Fruit fly (Drosophila melanogaster) whole organism, embryonic: ENCODE measurements around the gene Oatp33Eb.

Experiments
- Antp ChIP-seq: fragments of 200-800 bp; sonication (Bioruptor generic); optimal IDR thresholded peaks from 3 replicates; lab custom pipeline; 2016; ENCODE audit warnings: missing biosample characterization, missing genetic modification characterization
- BEAF-32 ChIP-seq: fragments of 200-800 bp; sonication (Bioruptor generic); optimal IDR thresholded peaks from 3 replicates; lab custom pipeline; 2017; ENCODE audit warnings: missing biosample characterization, missing genetic modification characterization, mild to moderate bottlenecking, moderate library complexity, missing genetic modification reagents
- Bgb ChIP-seq: fragments of 200-800 bp; sonication (Bioruptor generic); IDR thresholded peaks from 2 replicates; pipeline ENCODE4 v1.3.6; 2022; ENCODE audit warnings: missing biosample characterization, missing genetic modification characterization; ENCODE audit not compliant: partially characterized antibody
- CG11085 ChIP-seq: fragments of 200-800 bp; sonication (Bioruptor generic); IDR thresholded peaks from 2 replicates; pipeline ENCODE4 v1.3.6; 2022; ENCODE audit warnings: missing biosample characterization, missing genetic modification characterization
- CG12219 ChIP-seq: fragments of 200-800 bp; sonication (Bioruptor generic); optimal IDR thresholded peaks from 3 replicates; lab custom pipeline; 2018; ENCODE audit warnings: missing biosample characterization, mild to moderate bottlenecking, missing genetic modification characterization
- CG12744 ChIP-seq: fragments of 200-800 bp; sonication (Bioruptor generic); optimal IDR thresholded peaks from 2 replicates; lab custom pipeline; 2016; ENCODE audit warnings: missing biosample characterization, missing genetic modification characterization
- CG13287 ChIP-seq: fragments of 200-800 bp; sonication (Bioruptor generic); IDR thresholded peaks from 2 replicates; pipeline ENCODE4 v1.3.6; 2022; ENCODE audit warnings: missing biosample characterization, missing genetic modification characterization; ENCODE audit not compliant: partially characterized antibody
- CG13424 ChIP-seq: fragments of 200-800 bp; sonication (Bioruptor generic); optimal IDR thresholded peaks from 2 replicates; lab custom pipeline; 2019; ENCODE audit warnings: missing biosample characterization, mild to moderate bottlenecking, missing genetic modification characterization, moderate library complexity
- CG1529 ChIP-seq: fragments of 200-800 bp; sonication (Bioruptor generic); optimal IDR thresholded peaks from 3 replicates; lab custom pipeline; 2018; ENCODE audit warnings: missing biosample characterization, missing genetic modification characterization
- CG15601 ChIP-seq: fragments of 200-800 bp; sonication (Bioruptor generic); optimal IDR thresholded peaks from 3 replicates; lab custom pipeline; 2019; ENCODE audit warnings: missing biosample characterization, mild to moderate bottlenecking, missing genetic modification characterization, moderate library complexity
- CG30020 ChIP-seq: fragments of 200-800 bp; optimal IDR thresholded peaks from 2 replicates; lab custom pipeline; 2019; ENCODE audit warnings: missing biosample characterization, mild to moderate bottlenecking, missing genetic modification characterization, moderate library complexity
- CG3163 ChIP-seq: fragments of 200-800 bp; sonication (Bioruptor generic); optimal IDR thresholded peaks from 3 replicates; lab custom pipeline; 2016; ENCODE audit warnings: missing biosample characterization, missing genetic modification characterization
- CG33557 ChIP-seq: fragments of 200-800 bp; sonication (Bioruptor generic); optimal IDR thresholded peaks from 2 replicates; lab custom pipeline; 2019; ENCODE audit warnings: missing biosample characterization, mild to moderate bottlenecking, missing genetic modification characterization, moderate library complexity
- CG34224 ChIP-seq: fragments of 200-800 bp; sonication (Bioruptor generic); IDR thresholded peaks from 3 replicates; pipeline ENCODE4 v1.3.6; 2022; ENCODE audit warnings: missing biosample characterization, missing genetic modification characterization; ENCODE audit not compliant: partially characterized antibody
- CG4424 ChIP-seq: fragments of 200-800 bp; sonication (Bioruptor generic); optimal IDR thresholded peaks from 3 replicates; lab custom pipeline; 2016; ENCODE audit warnings: missing biosample characterization, missing genetic modification characterization
- CG5245 ChIP-seq: fragments of 200-800 bp; sonication (Bioruptor generic); optimal IDR thresholded peaks from 3 replicates; lab custom pipeline; 2016; ENCODE audit warnings: missing biosample characterization, missing genetic modification characterization
- CG6272 ChIP-seq: fragments of 200-800 bp; sonication (Bioruptor generic); IDR thresholded peaks from 2 replicates; pipeline ENCODE4 v1.3.6; 2022; ENCODE audit warnings: missing biosample characterization, missing genetic modification characterization
- CG6683 ChIP-seq: fragments of 200-800 bp; sonication (Bioruptor generic); optimal IDR thresholded peaks from 2 replicates; lab custom pipeline; 2017; ENCODE audit warnings: missing biosample characterization, mild to moderate bottlenecking, missing genetic modification characterization, missing genetic modification reagents
- CG6791 ChIP-seq: fragments of 200-800 bp; sonication (Bioruptor generic); IDR thresholded peaks from 3 replicates; pipeline ENCODE4 v1.3.6; 2022; ENCODE audit warnings: missing biosample characterization, missing genetic modification characterization; ENCODE audit not compliant: partially characterized antibody
- CG7963 ChIP-seq: fragments of 200-800 bp; sonication (Bioruptor generic); IDR thresholded peaks from 3 replicates; pipeline ENCODE4 v1.3.6; 2022; ENCODE audit warnings: missing biosample characterization, missing genetic modification characterization; ENCODE audit not compliant: partially characterized antibody
- CG9215 ChIP-seq: fragments of 200-800 bp; sonication (Bioruptor generic); IDR thresholded peaks from 2 replicates; pipeline ENCODE4 v1.3.6; 2022; ENCODE audit warnings: missing biosample characterization, missing genetic modification characterization
- CG9609 ChIP-seq: fragments of 200-800 bp; sonication (Bioruptor generic); optimal IDR thresholded peaks from 3 replicates; lab custom pipeline; 2016; ENCODE audit warnings: missing biosample characterization, missing genetic modification characterization
- Hmr ChIP-seq: fragments of 200-800 bp; sonication (Bioruptor generic); optimal IDR thresholded peaks from 3 replicates; lab custom pipeline; 2017; ENCODE audit warnings: mild to moderate bottlenecking, missing biosample characterization, missing genetic modification reagents, missing genetic modification characterization
- Lhr ChIP-seq: fragments of 200-800 bp; sonication (Bioruptor generic); optimal IDR thresholded peaks from 3 replicates; lab custom pipeline; 2017; ENCODE audit warnings: mild to moderate bottlenecking, missing biosample characterization, missing genetic modification reagents, missing genetic modification characterization
- NFAT ChIP-seq: fragments of 200-800 bp; sonication (Bioruptor generic); IDR thresholded peaks from 2 replicates; pipeline ENCODE4 v1.3.6; 2022; ENCODE audit warnings: missing biosample characterization, missing genetic modification characterization
- Oli ChIP-seq: fragments of 200-800 bp; sonication (Bioruptor generic); optimal IDR thresholded peaks from 2 replicates; lab custom pipeline; 2018; ENCODE audit warnings: missing biosample characterization, mild to moderate bottlenecking, missing genetic modification characterization, moderate library complexity
- Poxn ChIP-seq: fragments of 200-800 bp; sonication (Bioruptor generic); IDR thresholded peaks from 2 replicates; pipeline ENCODE4 v1.3.6; 2022; ENCODE audit warnings: missing biosample characterization, missing genetic modification characterization
- TFAM ChIP-seq: fragments of 200-800 bp; sonication (Bioruptor generic); optimal IDR thresholded peaks from 2 replicates; lab custom pipeline; 2017; ENCODE audit warnings: missing biosample characterization, missing genetic modification characterization, inconsistent platforms
- bowl ChIP-seq: fragments of 200-800 bp; sonication (Bioruptor generic); IDR thresholded peaks from 2 replicates; pipeline ENCODE4 v1.3.6; 2022; ENCODE audit warnings: missing biosample characterization, missing genetic modification characterization
- cad ChIP-seq: fragments of >200 bp; optimal IDR thresholded peaks from 2 replicates; lab custom pipeline; 2017; ENCODE audit warnings: missing biosample characterization, missing genetic modification characterization
- croc ChIP-seq: fragments of 200-800 bp; sonication (Bioruptor generic); conservative IDR thresholded peaks from 3 replicates; pipeline ENCODE4 v1.3.6; 2022; ENCODE audit warnings: missing biosample characterization, missing genetic modification characterization
- da ChIP-seq: fragments of 200-800 bp; sonication (Bioruptor generic); optimal IDR thresholded peaks from 2 replicates; lab custom pipeline; 2016; ENCODE audit warnings: missing biosample characterization, missing genetic modification characterization
- fd3F ChIP-seq: fragments of 200-800 bp; sonication (Bioruptor generic); optimal IDR thresholded peaks from 2 replicates; lab custom pipeline; 2018; ENCODE audit warnings: missing biosample characterization, mild to moderate bottlenecking, missing genetic modification characterization, moderate library complexity
- gcm2 ChIP-seq: fragments of 200-800 bp; sonication (Bioruptor generic); optimal IDR thresholded peaks from 2 replicates; lab custom pipeline; 2016; ENCODE audit warnings: missing biosample characterization, missing genetic modification characterization
- hb ChIP-seq: fragments of 200-800 bp; sonication (Bioruptor generic); IDR thresholded peaks from 3 replicates; pipeline ENCODE4 v1.3.6; 2022; ENCODE audit warnings: missing biosample characterization, missing genetic modification characterization; ENCODE audit not compliant: partially characterized antibody
- jing ChIP-seq: fragments of 200-800 bp; sonication (Bioruptor generic); optimal IDR thresholded peaks from 2 replicates; lab custom pipeline; 2018; ENCODE audit warnings: missing biosample characterization, mild to moderate bottlenecking, missing genetic modification characterization
- onecut ChIP-seq: fragments of 200-800 bp; sonication (Bioruptor generic); IDR thresholded peaks from 2 replicates; pipeline ENCODE4 v1.3.6; 2022; ENCODE audit warnings: missing biosample characterization, missing genetic modification characterization
- pita ChIP-seq: fragments of 200-800 bp; sonication (Bioruptor generic); optimal IDR thresholded peaks from 2 replicates; lab custom pipeline; 2017; ENCODE audit warnings: missing biosample characterization, mild to moderate bottlenecking, missing genetic modification characterization
- pros ChIP-seq: fragments of 200-800 bp; sonication (Bioruptor generic); optimal IDR thresholded peaks from 3 replicates; lab custom pipeline; 2019; ENCODE audit warnings: missing biosample characterization, mild to moderate bottlenecking, missing genetic modification characterization, moderate library complexity
- pzg ChIP-seq: fragments of 200-800 bp; sonication (Bioruptor generic); optimal IDR thresholded peaks from 3 replicates; lab custom pipeline; 2018; ENCODE audit warnings: missing biosample characterization, mild to moderate bottlenecking, missing genetic modification characterization, moderate library complexity
- ranshi ChIP-seq: fragments of 200-800 bp; sonication (Bioruptor generic); IDR thresholded peaks from 2 replicates; pipeline ENCODE4 v1.3.6; 2022; ENCODE audit warnings: missing biosample characterization, missing genetic modification characterization
- rib ChIP-seq: fragments of 200-800 bp; sonication (Bioruptor generic); IDR thresholded peaks from 2 replicates; pipeline ENCODE4 v1.3.6; 2022; ENCODE audit warnings: missing biosample characterization, missing genetic modification characterization
- row ChIP-seq: fragments of 200-800 bp; sonication (Bioruptor generic); IDR thresholded peaks from 3 replicates; pipeline ENCODE4 v1.3.6; 2022; ENCODE audit warnings: missing biosample characterization, missing genetic modification characterization
- sens ChIP-seq: fragments of 200-800 bp; sonication (Bioruptor generic); peaks from one replicate; lab custom pipeline; 2016; ENCODE audit warnings: missing biosample characterization, missing genetic modification characterization
- seq ChIP-seq: fragments of 200-800 bp; sonication (Bioruptor generic); IDR thresholded peaks from 2 replicates; pipeline ENCODE4 v1.3.6; 2022; ENCODE audit warnings: missing biosample characterization, missing genetic modification characterization
- slou ChIP-seq: fragments of 200-800 bp; sonication (Bioruptor generic); optimal IDR thresholded peaks from 3 replicates; lab custom pipeline; 2016; ENCODE audit warnings: missing biosample characterization, missing genetic modification characterization
- sqz ChIP-seq: fragments of 200-800 bp; sonication (Bioruptor generic); optimal IDR thresholded peaks from 3 replicates; lab custom pipeline; 2018; ENCODE audit warnings: missing biosample characterization, mild to moderate bottlenecking, missing genetic modification characterization
- wdn ChIP-seq: fragments of 200-800 bp; sonication (Bioruptor generic); IDR thresholded peaks from 2 replicates; pipeline ENCODE4 v1.3.6; 2022; ENCODE audit warnings: missing biosample characterization, missing genetic modification characterization

Gene Oatp33Eb

DNA sequence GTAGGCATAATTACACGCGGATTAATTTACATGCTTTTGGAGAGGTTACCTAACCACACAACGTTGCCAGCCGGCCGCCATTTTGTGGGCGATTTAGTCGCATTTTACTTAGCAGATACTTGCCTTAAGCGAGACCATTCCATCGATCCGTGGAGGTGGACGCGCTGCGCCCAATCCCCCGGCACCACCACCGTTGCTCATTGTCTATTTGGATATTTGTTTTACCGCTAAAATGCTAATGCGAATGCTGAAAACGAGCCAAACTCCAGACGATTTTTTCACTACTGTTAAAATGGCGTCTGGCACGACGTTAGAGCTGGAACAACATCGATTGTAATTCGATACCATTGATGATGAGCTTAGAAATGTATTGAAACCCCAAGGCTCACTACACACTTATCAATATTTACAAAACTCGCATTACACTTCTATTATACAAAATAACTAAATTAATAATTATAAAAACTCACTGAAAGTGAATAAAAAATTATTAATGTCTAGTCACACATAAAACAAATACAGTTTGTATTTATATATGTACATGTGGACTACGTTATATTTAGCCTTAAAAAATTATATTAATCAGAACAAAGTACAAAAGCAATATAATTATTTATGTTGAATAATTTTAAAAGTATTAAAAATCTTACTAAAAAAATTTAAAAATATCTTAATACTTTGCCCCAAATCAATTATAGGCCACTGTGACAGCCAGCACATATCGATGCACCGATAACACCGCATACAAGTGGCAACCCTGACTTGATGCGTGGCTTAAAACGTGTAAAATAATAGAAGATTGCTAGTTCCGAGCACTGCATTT, 14.4 kb upstream of the Oatp33Eb start, which contains the start of gene eRF3 (continued):
- TF ChIP-seq CG13287 (GFP tag; lab: Robert Waterston, UW) = peak; percentile 45; the same call in 1 of the 2 replicates
- TF ChIP-seq hb = 0 out of 3 replicates have a peak, but pooled peaks have one; percentile 44
- TF ChIP-seq CG6791 (GFP tag; lab: Robert Waterston, UW) = peak; percentile 29; the same call in 2 of the 3 replicates
- TF ChIP-seq TFAM = no peak
- peak; percentile 21; the same call in 1 of the 2 replicates for TF ChIP-seq seq
- TF ChIP-seq gcm2 (GFP tag; lab: Kevin White, UChicago) = no peak
- TF ChIP-seq CG12219 (GFP tag; lab: Kevin White, UChicago) = no peak
- TF ChIP-seq pros (GFP tag; lab: Kevin White, UChicago) = no peak
- no peak for TF ChIP-seq CG12744
- TF ChIP-seq CG13424 (tag; lab: Kevin White, UChicago) = peak; percentile 91
- TF ChIP-seq pita (GFP tag; lab: Kevin White, UChicago) = no peak
- peak; percentile 74 for TF ChIP-seq Oli (tag; lab: Kevin White, UChicago)
- TF ChIP-seq jing = no peak
- no peak for TF ChIP-seq rib (GFP tag; lab: Robert Waterston, UW)
- peak; percentile 40; the same call in 1 of the 2 replicates for TF ChIP-seq wdn
- peak; percentile 72 for TF ChIP-seq Hmr
- TF ChIP-seq Bgb (GFP tag; lab: Robert Waterston, UW) = 0 out of 2 replicates have a peak, but pooled peaks have one; percentile 34
- no peak for TF ChIP-seq CG3163 (GFP tag; lab: Kevin White, UChicago)
- peak; percentile 88 for TF ChIP-seq sens (GFP tag; lab: Kevin White, UChicago)
- TF ChIP-seq sqz (GFP tag; lab: Kevin White, UChicago) = peak; percentile 71
- peak; percentile 71 for TF ChIP-seq CG4424 (GFP tag; lab: Kevin White, UChicago)
- TF ChIP-seq CG1529 = peak; percentile 6
- peak; percentile 66; the same call in 1 of the 2 replicates for TF ChIP-seq CG11085 (GFP tag; lab: Robert Waterston, UW)
- peak; percentile 70 for TF ChIP-seq NFAT
- peak; percentile 85 for TF ChIP-seq row (GFP tag; lab: Robert Waterston, UW)
- TF ChIP-seq fd3F = peak; percentile 78
- TF ChIP-seq CG6272 (GFP tag; lab: Robert Waterston, UW) = peak; percentile 78
- peak; percentile 80 for TF ChIP-seq CG9215 (GFP tag; lab: Robert Waterston, UW)
- no peak for TF ChIP-seq Poxn (GFP tag; lab: Robert Waterston, UW)
- no peak for TF ChIP-seq da (GFP tag; lab: Kevin White, UChicago)
- TF ChIP-seq CG33557 (GFP tag; lab: Kevin White, UChicago) = peak; percentile 77
- TF ChIP-seq ranshi = peak; percentile 76; the same call in 1 of the 2 replicates
- peak; percentile 64 for TF ChIP-seq CG6683 (GFP tag; lab: Kevin White, UChicago)
- TF ChIP-seq CG7963 (GFP tag; lab: Robert Waterston, UW) = no peak
- TF ChIP-seq pzg (GFP tag; lab: Kevin White, UChicago) = peak; percentile 35
- TF ChIP-seq CG34224 (GFP tag; lab: Robert Waterston, UW) = peak; percentile 24; the same call in 1 of the 3 replicates
- TF ChIP-seq cad (GFP tag; lab: Kevin White, UChicago) = no peak
- TF ChIP-seq croc = peak; percentile 64
- TF ChIP-seq CG30020 (tag; lab: Kevin White, UChicago) = peak; percentile 92
- no peak for TF ChIP-seq Lhr (GFP tag; lab: Kevin White, UChicago)
- TF ChIP-seq Antp (GFP tag; lab: Kevin White, UChicago) = no peak
- no peak for TF ChIP-seq bowl (GFP tag; lab: Robert Waterston, UW)
- no peak for TF ChIP-seq CG9609
- TF ChIP-seq BEAF-32 (GFP tag; lab: Kevin White, UChicago) = peak; percentile 62
- peak; percentile 50 for TF ChIP-seq slou (GFP tag; lab: Kevin White, UChicago)
- peak; percentile 81 for TF ChIP-seq CG15601 (tag; lab: Kevin White, UChicago)
- TF ChIP-seq onecut (GFP tag; lab: Robert Waterston, UW) = peak; percentile 29; the same call in 1 of the 2 replicates
- peak; percentile 9 for TF ChIP-seq CG5245
